Worm (Caenorhabditis elegans) whole organism, early embryonic: ENCODE results near the gene srg-29.

Source experiments
- B0310.2 ChIP-seq: sonication (generic microtip); optimal IDR thresholded peaks from 2 replicates; lab custom pipeline; 2016; ENCODE audit warnings: mild to moderate bottlenecking, missing genetic modification characterization, missing compliant biosample characterization
- F13C5.2 ChIP-seq: sonication (generic microtip); optimal IDR thresholded peaks from 2 replicates; lab custom pipeline; 2017; ENCODE audit warnings: mild to moderate bottlenecking, missing genetic modification characterization, inconsistent platforms, missing compliant biosample characterization
- aly-1 ChIP-seq: sonication (generic microtip); optimal IDR thresholded peaks from 2 replicates; lab custom pipeline; 2016; ENCODE audit warnings: missing genetic modification characterization, missing compliant biosample characterization
- ama-1 ChIP-seq: fragments of 150-350 bp; optimal IDR thresholded peaks from 2 replicates; lab custom pipeline; 2014
- ceh-13 ChIP-seq: fragments of 200-800 bp; sonication (Bioruptor generic); optimal IDR thresholded peaks from 2 replicates; lab custom pipeline; 2018; ENCODE audit warnings: mild to moderate bottlenecking, missing genetic modification characterization, missing compliant biosample characterization
- ceh-36 ChIP-seq: sonication (generic microtip); optimal IDR thresholded peaks from 2 replicates; lab custom pipeline; 2016; ENCODE audit warnings: missing genetic modification characterization, inconsistent platforms, missing compliant biosample characterization
- ets-7 ChIP-seq: sonication (generic microtip); optimal IDR thresholded peaks from 2 replicates; lab custom pipeline; 2016; ENCODE audit warnings: missing genotype, missing genetic modification characterization, missing compliant biosample characterization
- flt-1 ChIP-seq: fragments of 200-800 bp; sonication (Bioruptor generic); IDR thresholded peaks from 2 replicates; pipeline ENCODE4 v1.3.6; 2022; ENCODE audit warnings: missing genetic modification characterization, missing compliant biosample characterization
- hmbx-1 ChIP-seq: sonication (generic microtip); optimal IDR thresholded peaks from 2 replicates; lab custom pipeline; 2016; ENCODE audit warnings: mild to moderate bottlenecking, missing genetic modification characterization, missing compliant biosample characterization
- hmg-4 ChIP-seq: fragments of 200-800 bp; sonication (Bioruptor generic); optimal IDR thresholded peaks from 2 replicates; lab custom pipeline; 2018; ENCODE audit warnings: mild to moderate bottlenecking, missing genetic modification characterization, missing compliant biosample characterization
- hnd-1 ChIP-seq: sonication (generic microtip); optimal IDR thresholded peaks from 2 replicates; lab custom pipeline; 2016; ENCODE audit warnings: missing genetic modification characterization, missing compliant biosample characterization
- pes-1 ChIP-seq: fragments of 200-800 bp; sonication (Bioruptor generic); IDR thresholded peaks from 2 replicates; pipeline ENCODE4 v1.3.6; 2022; ENCODE audit warnings: missing genetic modification reagents, missing genetic modification characterization, missing compliant biosample characterization
- scrt-1 ChIP-seq: fragments of 200-800 bp; sonication (Bioruptor generic); IDR thresholded peaks from 2 replicates; pipeline ENCODE4 v1.3.6; 2022; ENCODE audit warnings: missing genetic modification characterization, missing compliant biosample characterization
- sea-1 ChIP-seq: fragments of 200-800 bp; sonication (Bioruptor generic); conservative IDR thresholded peaks from 2 replicates; pipeline ENCODE4 v1.3.6; 2022; ENCODE audit warnings: missing genetic modification characterization, missing compliant biosample characterization
- tbx-11 ChIP-seq: fragments of 200-800 bp; sonication (Bioruptor generic); IDR thresholded peaks from 2 replicates; pipeline ENCODE4 v1.3.6; 2022; ENCODE audit warnings: missing genetic modification characterization, missing compliant biosample characterization
- tbx-37 ChIP-seq: fragments of 200-800 bp; sonication (Bioruptor generic); conservative IDR thresholded peaks from 2 replicates; pipeline ENCODE4 v1.3.6; 2022; ENCODE audit warnings: missing genetic modification reagents, missing genetic modification characterization, missing compliant biosample characterization
- tra-4 ChIP-seq: sonication (generic microtip); optimal IDR thresholded peaks from 2 replicates; lab custom pipeline; 2017; ENCODE audit warnings: missing genetic modification characterization, missing compliant biosample characterization

Gene srg-29

DNA sequence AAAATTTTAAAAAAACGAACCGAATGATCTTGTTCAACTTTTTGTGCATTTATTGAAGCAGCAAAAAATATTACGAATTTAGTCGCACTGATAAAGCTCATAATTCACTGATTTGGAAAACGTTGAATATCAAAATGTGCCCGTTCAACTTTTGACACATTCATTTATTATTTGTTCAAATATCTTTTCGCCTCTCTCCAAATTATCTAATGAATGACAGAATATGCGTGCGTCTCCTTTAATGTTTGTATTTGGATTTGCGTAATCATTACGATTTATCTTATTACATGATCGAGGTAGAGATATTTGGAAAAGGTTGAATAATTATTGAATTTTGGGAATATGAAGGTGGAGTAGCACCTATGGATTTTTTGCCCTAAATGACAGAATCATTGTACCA is 12.5 kb downstream of the srg-29 start, which contains the start of gene T09D3.3:
T09D3.3 (minus strand) TSS at position 101 of the 400 bp plus-strand sequence.
- no peak for TF ChIP-seq flt-1 (GFP tag; lab: Robert Waterston, UW)
- no peak for TF ChIP-seq ceh-13 (GFP tag; lab: Kevin White, UChicago)
- no peak for TF ChIP-seq tbx-37
- no peak for TF ChIP-seq tbx-11 (GFP tag; lab: Robert Waterston, UW)
- TF ChIP-seq sea-1 (GFP tag; lab: Robert Waterston, UW): no peak
- no peak for TF ChIP-seq ama-1
- TF ChIP-seq hnd-1 (tag; lab: Kevin White, UChicago): no peak
- TF ChIP-seq scrt-1 (GFP tag; lab: Robert Waterston, UW): no peak
- TF ChIP-seq B0310.2: no peak
- TF ChIP-seq hmg-4: no peak
- no peak for TF ChIP-seq F13C5.2 (tag; lab: Kevin White, UChicago)
- TF ChIP-seq aly-1 (tag; lab: Kevin White, UChicago): no peak
- TF ChIP-seq tra-4 (tag; lab: Kevin White, UChicago): no peak
- TF ChIP-seq pes-1: no peak
- no peak for TF ChIP-seq ets-7
- no peak for TF ChIP-seq ceh-36 (tag; lab: Kevin White, UChicago)
- no peak for TF ChIP-seq hmbx-1 (tag; lab: Kevin White, UChicago)

DNA sequence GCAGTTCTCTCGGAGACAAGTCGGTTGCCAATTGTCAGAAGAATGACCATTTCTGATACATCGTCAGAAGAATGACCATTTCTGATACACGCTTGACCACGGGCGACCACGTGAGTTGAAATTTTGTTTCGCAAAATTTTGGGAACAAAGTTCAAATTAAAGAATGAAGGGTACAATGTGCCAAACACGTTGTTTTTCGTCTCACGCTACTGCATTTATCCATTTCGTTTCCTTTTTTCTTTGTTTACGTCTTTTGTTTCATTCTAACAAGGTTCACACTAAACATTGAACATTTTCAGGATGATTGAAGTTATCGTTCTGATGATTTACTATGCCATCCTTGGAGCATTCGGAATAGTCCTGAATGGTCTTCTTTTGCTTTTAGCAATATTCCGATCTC is 14.5 kb downstream of the srg-29 start, which contains the start of gene srd-9:
srd-9 (plus strand) TSS at position 301 of the 400 bp plus-strand sequence.
- TF ChIP-seq B0310.2 (no peak), hnd-1 (tag; lab: Kevin White, UChicago) (no peak), scrt-1 (GFP tag; lab: Robert Waterston, UW) (no peak), flt-1 (GFP tag; lab: Robert Waterston, UW) (no peak), hmg-4 (no peak), ama-1 (no peak), aly-1 (tag; lab: Kevin White, UChicago) (no peak), F13C5.2 (tag; lab: Kevin White, UChicago) (no peak), tbx-11 (GFP tag; lab: Robert Waterston, UW) (no peak), tra-4 (tag; lab: Kevin White, UChicago) (no peak)

DNA sequence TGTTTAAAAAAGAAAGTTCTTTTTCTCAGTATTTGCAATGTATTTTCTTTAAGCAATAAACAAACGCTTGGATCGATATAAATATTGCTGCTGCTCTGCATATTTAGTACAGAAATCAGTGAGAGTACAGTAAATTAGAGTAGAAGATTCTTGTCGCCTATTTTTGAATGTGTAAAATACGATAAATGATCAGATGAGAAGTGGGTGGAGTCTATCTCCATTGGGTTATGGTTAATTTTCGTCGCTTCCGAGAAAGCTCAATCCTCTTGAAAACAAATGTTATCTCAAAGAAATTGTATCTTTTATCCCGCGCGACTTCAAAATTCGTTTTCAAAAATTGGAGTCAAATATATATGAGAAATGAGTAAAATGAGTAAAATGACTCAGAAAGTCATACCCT is 21.8 kb downstream of the srg-29 start, which contains the start of gene nhr-216:
nhr-216 (minus strand) TSS at position 101 of the 400 bp plus-strand sequence.
- TF ChIP-seq aly-1 (tag; lab: Kevin White, UChicago) (no peak), hnd-1 (tag; lab: Kevin White, UChicago) (no peak), ceh-13 (GFP tag; lab: Kevin White, UChicago) (no peak), hmbx-1 (tag; lab: Kevin White, UChicago) (no peak), hmg-4 (no peak), pes-1 (no peak), tbx-37 (no peak), ets-7 (no peak), tbx-11 (GFP tag; lab: Robert Waterston, UW) (no peak)

DNA sequence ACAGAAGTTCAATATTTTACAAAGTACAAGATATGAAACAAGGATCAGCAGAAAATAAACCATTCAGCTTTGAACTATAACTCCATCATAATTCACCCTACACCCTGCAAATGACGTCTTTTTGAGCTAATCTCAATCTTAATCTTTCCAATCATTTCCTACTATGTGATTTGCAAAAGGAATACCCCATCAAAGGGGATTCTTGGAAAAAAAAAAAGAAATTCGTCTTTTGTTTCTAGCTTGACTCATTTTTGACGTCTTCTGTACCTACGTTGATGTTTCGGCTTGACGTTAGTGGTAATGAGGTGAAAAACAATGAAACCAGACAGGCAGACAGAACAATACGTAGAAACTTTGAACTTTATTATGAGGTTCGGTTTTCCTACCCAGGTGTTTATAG is 25.2 kb downstream of the srg-29 start:
- no peak for TF ChIP-seq hmg-4
- no peak for TF ChIP-seq ets-7
- no peak for TF ChIP-seq scrt-1 (GFP tag; lab: Robert Waterston, UW)
- TF ChIP-seq tbx-11 (GFP tag; lab: Robert Waterston, UW): no peak
- TF ChIP-seq ceh-36 (tag; lab: Kevin White, UChicago): no peak
- TF ChIP-seq aly-1 (tag; lab: Kevin White, UChicago): no peak
- TF ChIP-seq flt-1 (GFP tag; lab: Robert Waterston, UW): no peak
- TF ChIP-seq hmbx-1 (tag; lab: Kevin White, UChicago): no peak
- no peak for TF ChIP-seq B0310.2
- no peak for TF ChIP-seq pes-1
- TF ChIP-seq tbx-37: no peak
- no peak for TF ChIP-seq ama-1
- no peak for TF ChIP-seq F13C5.2 (tag; lab: Kevin White, UChicago)
- no peak for TF ChIP-seq sea-1 (GFP tag; lab: Robert Waterston, UW)
- no peak for TF ChIP-seq tra-4 (tag; lab: Kevin White, UChicago)

DNA sequence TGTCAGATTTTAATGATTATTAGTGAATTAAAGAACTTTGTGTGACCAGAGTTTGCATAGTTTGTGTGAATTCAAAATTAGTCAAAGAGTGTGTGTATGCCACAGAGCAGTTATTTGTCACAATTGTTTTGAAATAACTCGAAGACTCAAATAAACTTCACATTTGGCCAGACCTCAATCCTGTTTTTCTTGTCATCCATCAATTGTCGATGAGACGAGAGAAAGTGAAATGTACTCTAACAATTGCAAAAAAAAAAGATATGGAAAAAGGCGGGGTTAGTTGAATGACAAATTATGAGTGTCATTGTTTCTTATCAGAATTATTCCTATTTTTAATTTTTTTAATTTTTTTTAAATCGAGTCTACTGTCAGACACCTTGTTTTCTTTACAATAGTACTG is 27.9 kb downstream of the srg-29 start, which contains the start of gene T09D3.8:
T09D3.8 (plus strand) TSS at position 301 of the 400 bp plus-strand sequence.
- no peak for TF ChIP-seq tra-4 (tag; lab: Kevin White, UChicago)
- TF ChIP-seq ets-7: no peak
- TF ChIP-seq hmbx-1 (tag; lab: Kevin White, UChicago): no peak
- TF ChIP-seq F13C5.2 (tag; lab: Kevin White, UChicago): no peak
- no peak for TF ChIP-seq flt-1 (GFP tag; lab: Robert Waterston, UW)
- TF ChIP-seq scrt-1 (GFP tag; lab: Robert Waterston, UW): no peak
- TF ChIP-seq sea-1 (GFP tag; lab: Robert Waterston, UW): no peak
- no peak for TF ChIP-seq B0310.2

DNA sequence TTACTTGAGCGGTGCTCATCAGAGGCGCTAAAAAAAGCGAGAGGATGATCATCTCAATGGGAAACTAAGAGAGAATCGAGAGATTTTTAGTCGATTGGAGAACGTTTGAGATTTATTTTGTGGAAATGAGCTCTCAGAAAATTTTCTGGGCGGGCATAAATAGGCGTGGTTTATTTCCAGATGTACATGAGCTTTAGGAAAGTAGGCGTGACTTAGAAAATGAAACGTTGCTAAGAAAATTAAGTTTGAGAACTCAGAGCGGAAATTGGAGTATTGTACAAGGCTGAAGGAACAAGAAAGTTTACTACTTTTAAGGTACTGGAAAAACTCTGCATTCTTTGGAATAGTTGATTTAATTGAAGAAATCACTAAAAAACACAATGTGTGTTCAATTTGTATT is 31.8 kb downstream of the srg-29 start, which contains the start of gene T09D3.9:
T09D3.9 (minus strand) TSS at position 101 of the 400 bp plus-strand sequence.
- no peak for TF ChIP-seq ceh-36 (tag; lab: Kevin White, UChicago)
- TF ChIP-seq ceh-13 (GFP tag; lab: Kevin White, UChicago): no peak
- TF ChIP-seq tra-4 (tag; lab: Kevin White, UChicago): no peak
- no peak for TF ChIP-seq sea-1 (GFP tag; lab: Robert Waterston, UW)
- no peak for TF ChIP-seq flt-1 (GFP tag; lab: Robert Waterston, UW)
- no peak for TF ChIP-seq pes-1
- no peak for TF ChIP-seq ets-7
- TF ChIP-seq B0310.2: no peak
- no peak for TF ChIP-seq hmg-4
- no peak for TF ChIP-seq tbx-11 (GFP tag; lab: Robert Waterston, UW)

DNA sequence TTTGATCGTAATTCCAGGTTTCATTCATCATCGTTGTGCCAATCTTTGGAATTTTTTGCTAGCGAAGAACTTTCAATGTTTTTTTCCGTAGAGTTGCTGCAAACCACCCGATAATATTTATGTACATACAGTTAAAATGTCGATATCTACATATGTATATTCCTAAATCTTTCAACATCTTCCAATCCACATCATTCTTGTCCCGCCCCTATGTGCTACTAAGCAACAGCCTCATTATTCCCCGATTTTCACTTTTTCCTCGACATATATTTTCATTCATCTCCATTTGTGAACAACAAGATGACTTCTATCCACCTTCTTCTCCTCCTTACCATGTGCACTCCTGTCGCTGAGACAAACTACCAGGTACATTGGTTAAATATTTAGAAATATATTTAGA is 35.1 kb downstream of the srg-29 start, which contains the start of gene C35A11.3:
C35A11.3 (plus strand) TSS at position 301 of the 400 bp plus-strand sequence.
- TF ChIP-seq flt-1 (GFP tag; lab: Robert Waterston, UW) (no peak), ets-7 (no peak), pes-1 (no peak), ceh-13 (GFP tag; lab: Kevin White, UChicago) (no peak), F13C5.2 (tag; lab: Kevin White, UChicago) (no peak), hmbx-1 (tag; lab: Kevin White, UChicago) (no peak), ceh-36 (tag; lab: Kevin White, UChicago) (no peak), scrt-1 (GFP tag; lab: Robert Waterston, UW) (no peak), hnd-1 (tag; lab: Kevin White, UChicago) (no peak)
